Worm (Caenorhabditis elegans): ENCODE results near the gene F45C12.17.
"Not testable (repeated sequence)": the region's sequence is repeated elsewhere in the genome, so short reads cannot be mapped to it uniquely, and the experiment has no call there.

- not testable (repeated sequence) for TF ChIP-seq ceh-28 (tag; optimal IDR thresholded peaks at IDR 0.05); nhr-11 (tag; optimal IDR thresholded peaks at IDR 0.05); fkh-10 (GFP tag; optimal IDR thresholded peaks at IDR 0.05); spr-3 (GFP tag; optimal IDR thresholded peaks at IDR 0.05); lin-15B (tag; optimal IDR thresholded peaks at IDR 0.05); ama-1 (optimal IDR thresholded peaks at IDR 0.05); snpc-4 (tag; optimal IDR thresholded peaks at IDR 0.05); nhr-237 (tag; optimal IDR thresholded peaks at IDR 0.05)
Measured at ce11 chrII:1767458-1767857, 41.5 kb downstream of the F45C12.17 start.
